Worm (Caenorhabditis elegans): Measurements from ENCODE around the gene W09D6.1.
A peak's percentile ranks its signal among the peaks of the same experiment; 100 is the strongest.
"Not testable (repeated sequence)": the region's sequence is repeated elsewhere in the genome, so short reads cannot be mapped to it uniquely, and the experiment has no call there.

The W09D6.1 gene

DNA sequence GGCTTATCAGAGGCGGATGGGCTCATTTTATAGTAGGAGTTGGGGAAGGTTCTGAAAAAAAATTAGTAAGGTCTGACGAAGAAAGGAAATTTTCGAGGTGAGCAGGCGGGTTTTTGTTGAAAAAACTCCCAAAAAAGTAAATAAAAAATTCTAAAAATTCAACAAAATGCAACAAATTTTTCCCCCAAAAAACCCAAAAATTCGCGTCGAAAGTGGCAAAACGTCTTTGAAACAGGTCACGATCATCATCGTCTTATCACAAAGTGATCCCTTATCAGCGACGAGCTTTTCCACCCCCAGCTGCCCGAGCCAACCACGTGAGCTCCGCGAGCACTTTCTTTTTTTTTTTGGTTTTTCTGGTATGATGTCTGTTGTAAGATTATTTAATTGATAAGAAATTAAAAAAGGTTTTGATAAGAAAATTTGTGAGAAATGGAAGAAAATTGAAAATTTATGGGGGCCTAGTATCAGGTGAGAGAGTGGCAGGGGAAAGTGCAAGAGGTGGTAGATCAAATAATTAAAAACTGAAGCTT is 42.1 kb upstream of the W09D6.1 start, which contains the start of gene Y48A6B.7 (continued):
- no peak for TF ChIP-seq snpc-1.3 (tag; optimal IDR thresholded peaks at IDR 0.05; ENCODE audit: insufficient read depth)
- peak; percentile 63 for TF ChIP-seq pha-4 (tag; optimal IDR thresholded peaks at IDR 0.05)
- peak; percentile 36; the same call in 1 of the 2 replicates for TF ChIP-seq B0336.3 (GFP tag; IDR thresholded peaks at IDR 0.05)
- TF ChIP-seq lin-40 (tag; optimal IDR thresholded peaks at IDR 0.05), result peak; percentile 18
- no peak for TF ChIP-seq ztf-3 (GFP tag; optimal IDR thresholded peaks at IDR 0.05)

DNA sequence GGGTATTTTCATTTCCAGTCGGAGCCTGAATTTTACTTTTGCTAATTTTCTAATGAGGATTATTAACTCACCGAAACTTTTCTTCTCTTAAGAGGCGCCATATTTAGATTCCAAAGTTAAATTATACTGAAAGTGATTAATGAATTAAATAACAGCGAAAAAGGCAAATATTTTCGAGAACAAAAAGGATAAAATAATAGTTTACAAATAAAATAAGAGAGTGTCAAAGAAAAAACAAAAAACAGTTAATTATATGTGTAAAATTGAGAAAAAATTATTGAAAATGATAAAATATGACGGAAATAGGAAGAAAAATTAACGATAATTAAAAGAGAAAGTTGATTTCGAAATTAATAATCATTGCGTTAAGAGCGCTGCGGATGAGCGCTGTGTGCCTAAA is 39.3 kb upstream of the W09D6.1 start, which contains the start of gene Y48A6B.8:
Gene Y48A6B.8 (minus strand): TSS at position 101 of the 400 bp plus-strand sequence.
- not testable (repeated sequence) for TF ChIP-seq repo-1 (tag; optimal IDR thresholded peaks at IDR 0.05); dpl-1 (GFP tag; optimal IDR thresholded peaks at IDR 0.05); C06A6.2 (GFP tag; conservative IDR thresholded peaks at IDR 0.05)

DNA sequence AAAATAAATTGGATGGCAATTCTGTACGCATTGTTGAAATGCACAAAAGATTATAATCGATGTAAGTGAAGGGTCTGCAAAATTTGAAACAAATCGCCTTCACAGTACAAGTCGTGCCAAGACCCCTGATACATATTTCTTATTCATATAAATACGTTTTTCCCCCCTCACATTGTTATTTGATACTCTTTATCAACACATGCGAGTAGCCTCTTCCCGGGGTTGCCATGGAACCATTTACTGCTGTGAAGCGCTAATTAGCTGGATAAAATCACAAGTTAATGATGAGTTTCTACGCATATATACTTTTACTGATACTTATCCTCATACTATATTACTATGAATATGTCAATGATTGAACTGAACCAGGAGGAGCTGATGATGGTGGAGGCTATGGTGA is 37.3 kb upstream of the W09D6.1 start, which contains the start of gene Y48A6B.14:
Gene Y48A6B.14 (plus strand): TSS at position 301 of the 400 bp plus-strand sequence.
- TF ChIP-seq gei-17 (GFP tag; optimal IDR thresholded peaks at IDR 0.05) (no peak), bed-2 (GFP tag; IDR thresholded peaks at IDR 0.05) (no peak), ama-1 (optimal IDR thresholded peaks at IDR 0.05) (no peak), ama-1 (GFP tag; optimal IDR thresholded peaks at IDR 0.05) (no peak), unc-130 (GFP tag; optimal IDR thresholded peaks at IDR 0.05) (no peak), ccch-3 (GFP tag; optimal IDR thresholded peaks at IDR 0.05) (no peak), attf-3 (GFP tag; conservative IDR thresholded peaks at IDR 0.05) (no peak), B0035.1 (tag; optimal IDR thresholded peaks at IDR 0.05) (no peak), lir-1 (GFP tag; conservative IDR thresholded peaks at IDR 0.05) (no peak), snpc-1.1 (tag; optimal IDR thresholded peaks at IDR 0.05; ENCODE audit: insufficient read depth) (no peak), ztf-28 (GFP tag; IDR thresholded peaks at IDR 0.05) (no peak), let-526 (GFP tag; IDR thresholded peaks at IDR 0.05) (no peak), tbx-9 (tag; optimal IDR thresholded peaks at IDR 0.05; ENCODE audit: borderline replicate concordance) (no peak), snpc-4 (GFP tag; optimal IDR thresholded peaks at IDR 0.05) (no peak), snpc-4 (tag; optimal IDR thresholded peaks at IDR 0.05) (no peak), pbrm-1 (GFP tag; IDR thresholded peaks at IDR 0.05) (no peak), mes-4 (tag; optimal IDR thresholded peaks at IDR 0.05) (no peak), xnd-1 (tag; optimal IDR thresholded peaks at IDR 0.05) (no peak), nhr-27 (tag; optimal IDR thresholded peaks at IDR 0.05) (no peak), zim-3 (tag; optimal IDR thresholded peaks at IDR 0.05) (no peak), F22D6.2 (tag; optimal IDR thresholded peaks at IDR 0.05) (no peak)

DNA sequence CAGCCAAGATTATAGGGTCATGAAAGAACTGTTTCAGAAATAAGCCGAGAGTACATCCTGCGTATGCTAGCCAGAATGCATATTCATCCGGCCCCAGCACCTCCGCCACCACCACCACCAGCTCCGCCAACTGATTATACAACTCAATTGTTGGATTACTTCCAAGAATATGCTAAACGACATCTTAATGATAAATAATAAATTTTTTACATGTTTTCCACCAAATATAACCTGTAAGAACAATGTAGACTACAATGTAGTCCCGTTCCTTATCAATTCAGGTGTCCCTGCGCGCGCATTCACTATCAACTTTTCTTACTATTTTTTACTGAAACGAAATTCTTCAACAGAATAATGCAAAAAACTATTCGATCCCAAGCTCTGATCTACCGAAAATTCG is 35.8 kb upstream of the W09D6.1 start, which contains the start of gene Y48A6B.9:
Gene Y48A6B.9 (plus strand): TSS at position 301 of the 400 bp plus-strand sequence.
- TF ChIP-seq rec-8 (tag; optimal IDR thresholded peaks at IDR 0.05), result no peak
- no peak for TF ChIP-seq die-1 (tag; optimal IDR thresholded peaks at IDR 0.05)
- TF ChIP-seq attf-3 (GFP tag; conservative IDR thresholded peaks at IDR 0.05), result no peak
- no peak for TF ChIP-seq F57A8.1 (GFP tag; optimal IDR thresholded peaks at IDR 0.05)
- TF ChIP-seq madf-8 (GFP tag; conservative IDR thresholded peaks at IDR 0.05), result no peak
- no peak for TF ChIP-seq mxl-1 (tag; optimal IDR thresholded peaks at IDR 0.05)
- no peak for TF ChIP-seq zfh-2 (GFP tag; conservative IDR thresholded peaks at IDR 0.05)
- TF ChIP-seq Y67H2A.10 (GFP tag; conservative IDR thresholded peaks at IDR 0.05), result no peak
